Fruit fly (Drosophila melanogaster) whole organism, embryonic: ENCODE data around the gene Pde9.

Source experiments
- Antp ChIP-seq: fragments of 200-800 bp; sonication (Bioruptor generic); optimal IDR thresholded peaks from 3 replicates; lab custom pipeline; 2016; ENCODE audit warnings: missing biosample characterization, missing genetic modification characterization
- Atf6 ChIP-seq: fragments of 200-800 bp; sonication (Bioruptor generic); IDR thresholded peaks from 2 replicates; pipeline ENCODE4 v1.3.6; 2022; ENCODE audit warnings: missing biosample characterization, missing genetic modification characterization
- BEAF-32 ChIP-seq: fragments of 200-800 bp; sonication (Bioruptor generic); optimal IDR thresholded peaks from 3 replicates; lab custom pipeline; 2017; ENCODE audit warnings: missing biosample characterization, missing genetic modification characterization, mild to moderate bottlenecking, moderate library complexity, missing genetic modification reagents
- Blimp-1 ChIP-seq: fragments of 200-800 bp; sonication (Bioruptor generic); optimal IDR thresholded peaks from 3 replicates; lab custom pipeline; 2018; ENCODE audit warnings: missing biosample characterization, missing genetic modification characterization, mild to moderate bottlenecking, moderate library complexity, missing genetic modification reagents
- CG10654 ChIP-seq: fragments of 200-800 bp; sonication (Bioruptor generic); optimal IDR thresholded peaks from 2 replicates; lab custom pipeline; 2016; ENCODE audit warnings: missing biosample characterization, missing genetic modification characterization
- CG10979 ChIP-seq: fragments of 200-800 bp; sonication (Bioruptor generic); optimal IDR thresholded peaks from 2 replicates; lab custom pipeline; 2018; ENCODE audit warnings: missing biosample characterization, mild to moderate bottlenecking, missing genetic modification characterization, moderate library complexity
- CG11695 ChIP-seq: fragments of 200-800 bp; sonication (Bioruptor generic); IDR thresholded peaks from 3 replicates; pipeline ENCODE4 v1.3.6; 2022; ENCODE audit warnings: missing biosample characterization, missing genetic modification characterization
- CG12236 ChIP-seq: fragments of 200-800 bp; sonication (Bioruptor generic); optimal IDR thresholded peaks from 2 replicates; lab custom pipeline; 2016; ENCODE audit warnings: missing biosample characterization, missing genetic modification characterization
- CG13624 ChIP-seq: fragments of 200-800 bp; sonication (Bioruptor generic); optimal IDR thresholded peaks from 2 replicates; lab custom pipeline; 2016; ENCODE audit warnings: missing biosample characterization, missing genetic modification characterization
- CG13894 ChIP-seq: fragments of 200-800 bp; sonication (Bioruptor generic); optimal IDR thresholded peaks from 3 replicates; lab custom pipeline; 2018; ENCODE audit warnings: missing biosample characterization, mild to moderate bottlenecking, missing genetic modification characterization, moderate library complexity
- CG15479 ChIP-seq: fragments of 200-800 bp; sonication (Bioruptor generic); optimal IDR thresholded peaks from 3 replicates; lab custom pipeline; 2019; ENCODE audit warnings: missing biosample characterization, mild to moderate bottlenecking, missing genetic modification characterization, moderate library complexity
- CG16779 ChIP-seq: fragments of 200-800 bp; sonication (Bioruptor generic); IDR thresholded peaks from 2 replicates; pipeline ENCODE4 v1.3.6; 2022; ENCODE audit warnings: missing biosample characterization, missing genetic modification characterization
- CG16815 ChIP-seq: fragments of 200-800 bp; sonication (Bioruptor generic); optimal IDR thresholded peaks from 3 replicates; lab custom pipeline; 2017; ENCODE audit warnings: missing biosample characterization, mild to moderate bottlenecking, missing genetic modification characterization
- CG17385 ChIP-seq: fragments of 200-800 bp; sonication (Bioruptor generic); optimal IDR thresholded peaks from 3 replicates; lab custom pipeline; 2018; ENCODE audit warnings: missing biosample characterization, mild to moderate bottlenecking, missing genetic modification characterization
- CG1832 ChIP-seq: fragments of 200-800 bp; sonication (Bioruptor generic); optimal IDR thresholded peaks from 2 replicates; lab custom pipeline; 2017; ENCODE audit warnings: missing biosample characterization, mild to moderate bottlenecking, missing genetic modification characterization, inconsistent platforms
- CG2120 ChIP-seq: fragments of 200-800 bp; sonication (Bioruptor generic); optimal IDR thresholded peaks from 3 replicates; lab custom pipeline; 2016; ENCODE audit warnings: missing biosample characterization, missing genetic modification characterization
- CG2202 ChIP-seq: fragments of 200-800 bp; sonication (Bioruptor generic); optimal IDR thresholded peaks from 2 replicates; lab custom pipeline; 2018; ENCODE audit warnings: missing biosample characterization, mild to moderate bottlenecking, missing genetic modification characterization
- CG2875 ChIP-seq: fragments of 200-800 bp; sonication (Bioruptor generic); optimal IDR thresholded peaks from 2 replicates; lab custom pipeline; 2017; ENCODE audit warnings: missing biosample characterization, mild to moderate bottlenecking, missing genetic modification characterization, missing genetic modification reagents
- CG31224 ChIP-seq: fragments of 200-800 bp; sonication (Bioruptor generic); IDR thresholded peaks from 2 replicates; pipeline ENCODE4 v1.3.6; 2022; ENCODE audit warnings: missing biosample characterization, missing genetic modification characterization
- CG32532 ChIP-seq: fragments of 200-800 bp; sonication (Bioruptor generic); IDR thresholded peaks from 2 replicates; pipeline ENCODE4 v1.3.6; 2022; ENCODE audit warnings: missing biosample characterization, missing genetic modification characterization
- CG3838 ChIP-seq: fragments of 200-800 bp; sonication (Bioruptor generic); optimal IDR thresholded peaks from 3 replicates; lab custom pipeline; 2016; ENCODE audit warnings: missing biosample characterization, missing genetic modification characterization
- CG3995 ChIP-seq: fragments of 200-800 bp; sonication (Bioruptor generic); optimal IDR thresholded peaks from 3 replicates; lab custom pipeline; 2016; ENCODE audit warnings: missing biosample characterization, missing genetic modification characterization
- CG4707 ChIP-seq: fragments of 200-800 bp; sonication (Bioruptor generic); optimal IDR thresholded peaks from 2 replicates; lab custom pipeline; 2018; ENCODE audit warnings: missing biosample characterization, mild to moderate bottlenecking, missing genetic modification characterization, moderate library complexity
- CG7372 ChIP-seq: fragments of 200-800 bp; sonication (Bioruptor generic); IDR thresholded peaks from 2 replicates; pipeline ENCODE4 v1.3.6; 2022; ENCODE audit warnings: missing biosample characterization, missing genetic modification characterization
- CrebB ChIP-seq: fragments of 200-800 bp; sonication (Bioruptor generic); optimal IDR thresholded peaks from 3 replicates; lab custom pipeline; 2018; ENCODE audit warnings: missing biosample characterization, mild to moderate bottlenecking, missing genetic modification characterization
- D19B ChIP-seq: fragments of 200-800 bp; sonication (Bioruptor generic); optimal IDR thresholded peaks from 2 replicates; lab custom pipeline; 2017; ENCODE audit warnings: missing biosample characterization, mild to moderate bottlenecking, missing genetic modification characterization
- Dp ChIP-seq: fragments of 200-800 bp; sonication (Bioruptor generic); optimal IDR thresholded peaks from 2 replicates; lab custom pipeline; 2018; ENCODE audit warnings: missing biosample characterization, mild to moderate bottlenecking, missing genetic modification characterization, moderate library complexity
- Eip74EF ChIP-seq, 2 experiments: fragments of 200-800 bp in 1 of 2; fragments of >200 bp in 1 of 2; sonication (Bioruptor generic) in 1 of 2; optimal IDR thresholded peaks; 2 replicates each; lab custom pipeline; 2017 to 2019; ENCODE audit warnings: missing biosample characterization in 2 of 2, missing genetic modification characterization in 2 of 2, mild to moderate bottlenecking in 1 of 2, moderate library complexity in 1 of 2
- MBD-R2 ChIP-seq: fragments of 200-800 bp; sonication (Bioruptor generic); IDR thresholded peaks from 2 replicates; pipeline ENCODE4 v1.3.6; 2022; ENCODE audit warnings: missing biosample characterization, missing genetic modification characterization
- Mad ChIP-seq: fragments of 200-800 bp; sonication (Bioruptor generic); optimal IDR thresholded peaks from 2 replicates; lab custom pipeline; 2016; ENCODE audit warnings: missing biosample characterization, missing genetic modification characterization
- Mes4 ChIP-seq: fragments of 200-800 bp; sonication (Bioruptor generic); optimal IDR thresholded peaks from 2 replicates; lab custom pipeline; 2016; ENCODE audit warnings: missing biosample characterization, missing genetic modification characterization
- Myb ChIP-seq: fragments of 200-800 bp; sonication (Bioruptor generic); optimal IDR thresholded peaks from 2 replicates; lab custom pipeline; 2016; ENCODE audit warnings: missing biosample characterization, missing genetic modification characterization
- Nf-YA ChIP-seq: fragments of 200-800 bp; sonication (Bioruptor generic); IDR thresholded peaks from 2 replicates; pipeline ENCODE4 v1.3.6; 2022; ENCODE audit warnings: missing biosample characterization, missing genetic modification characterization
- Sin3A ChIP-seq: fragments of >200 bp; optimal IDR thresholded peaks from 2 replicates; lab custom pipeline; 2018
- bowl ChIP-seq: fragments of 200-800 bp; sonication (Bioruptor generic); IDR thresholded peaks from 2 replicates; pipeline ENCODE4 v1.3.6; 2022; ENCODE audit warnings: missing biosample characterization, missing genetic modification characterization
- corto ChIP-seq: fragments of 200-800 bp; sonication (Bioruptor generic); optimal IDR thresholded peaks from 2 replicates; lab custom pipeline; 2016; ENCODE audit warnings: missing biosample characterization, mild to moderate bottlenecking, missing genetic modification characterization, moderate library complexity
- dan ChIP-seq: fragments of 200-800 bp; sonication (Bioruptor generic); IDR thresholded peaks from 2 replicates; pipeline ENCODE4 v1.3.6; 2022; ENCODE audit warnings: missing biosample characterization, missing genetic modification characterization
- gcm ChIP-seq: fragments of 200-800 bp; sonication (Bioruptor generic); optimal IDR thresholded peaks from 2 replicates; lab custom pipeline; 2019; ENCODE audit warnings: missing biosample characterization, mild to moderate bottlenecking, missing genetic modification characterization, moderate library complexity
- gsb-n ChIP-seq: fragments of 200-800 bp; sonication (Bioruptor generic); optimal IDR thresholded peaks from 3 replicates; lab custom pipeline; 2018; ENCODE audit warnings: missing biosample characterization, mild to moderate bottlenecking, missing genetic modification characterization
- gt ChIP-seq: fragments of 200-800 bp; sonication (Bioruptor generic); IDR thresholded peaks from 2 replicates; pipeline ENCODE4 v1.3.6; 2022; ENCODE audit warnings: missing biosample characterization, missing genetic modification characterization
- lilli ChIP-seq: fragments of 200-800 bp; sonication (Bioruptor generic); optimal IDR thresholded peaks from 3 replicates; lab custom pipeline; 2016; ENCODE audit warnings: missing biosample characterization, missing genetic modification characterization
- lov ChIP-seq, 2 experiments: fragments of 200-800 bp in 1 of 2; fragments of >200 bp in 1 of 2; sonication (Bioruptor generic) in 1 of 2; IDR thresholded peaks in 1 of 2; optimal IDR thresholded peaks in 1 of 2; 2 replicates in 1 of 2; 3 replicates in 1 of 2; pipeline versions ENCODE4 v1.3.6 to Lab custom; 2017 to 2022; ENCODE audit warnings: missing biosample characterization in 1 of 2, missing genetic modification characterization in 1 of 2
- mld ChIP-seq: fragments of 200-800 bp; sonication (Bioruptor generic); IDR thresholded peaks from 3 replicates; pipeline ENCODE4 v1.3.6; 2022; ENCODE audit warnings: missing biosample characterization, missing genetic modification characterization; ENCODE audit not compliant: partially characterized antibody
- otp ChIP-seq: fragments of 200-800 bp; sonication (Bioruptor generic); IDR thresholded peaks from 3 replicates; pipeline ENCODE4, ENCODE4 v1.3.6; 2022; ENCODE audit warnings: missing biosample characterization, missing genetic modification characterization
- p53 ChIP-seq: fragments of 200-800 bp; sonication (Bioruptor generic); optimal IDR thresholded peaks from 2 replicates; lab custom pipeline; 2016; ENCODE audit warnings: missing biosample characterization, missing genetic modification characterization
- pzg ChIP-seq: fragments of 200-800 bp; sonication (Bioruptor generic); optimal IDR thresholded peaks from 3 replicates; lab custom pipeline; 2018; ENCODE audit warnings: missing biosample characterization, mild to moderate bottlenecking, missing genetic modification characterization, moderate library complexity
- row ChIP-seq: fragments of 200-800 bp; sonication (Bioruptor generic); IDR thresholded peaks from 3 replicates; pipeline ENCODE4 v1.3.6; 2022; ENCODE audit warnings: missing biosample characterization, missing genetic modification characterization
- sens ChIP-seq: fragments of 200-800 bp; sonication (Bioruptor generic); peaks from one replicate; lab custom pipeline; 2016; ENCODE audit warnings: missing biosample characterization, missing genetic modification characterization
- trem ChIP-seq: fragments of 200-800 bp; optimal IDR thresholded peaks from 3 replicates; lab custom pipeline; 2019; ENCODE audit warnings: missing biosample characterization, mild to moderate bottlenecking, missing genetic modification characterization, moderate library complexity
- yki ChIP-seq: fragments of >200 bp; optimal IDR thresholded peaks from 3 replicates; lab custom pipeline; 2018

Gene Pde9

dm6 chrX:12905014-12905900, 8.1 kb upstream of the Pde9 start (continued):
- TF ChIP-seq p53 = no peak
- TF ChIP-seq CG10654 = no peak
- no peak for TF ChIP-seq CG2202 (tag; lab: Kevin White, UChicago)
- TF ChIP-seq CG2120 (GFP tag; lab: Kevin White, UChicago) = no peak
- no peak for TF ChIP-seq dan
- no peak for TF ChIP-seq CG32532
- no peak for TF ChIP-seq Mad (GFP tag; lab: Kevin White, UChicago)
- TF ChIP-seq Antp = no peak
- no peak for TF ChIP-seq CG3838 (GFP tag; lab: Kevin White, UChicago)
- no peak for TF ChIP-seq Atf6
- no peak for TF ChIP-seq CG11695 (GFP tag; lab: Robert Waterston, UW)
- TF ChIP-seq Blimp-1 = no peak
- TF ChIP-seq CG13894 (tag; lab: Kevin White, UChicago) = no peak
- TF ChIP-seq CG1832 (GFP tag; lab: Kevin White, UChicago) = peak; percentile 51
- TF ChIP-seq row (GFP tag; lab: Robert Waterston, UW) = no peak
- TF ChIP-seq gt (GFP tag; lab: Robert Waterston, UW) = no peak
- no peak for TF ChIP-seq CG13624 (GFP tag; lab: Kevin White, UChicago)
- TF ChIP-seq CG17385 (GFP tag; lab: Kevin White, UChicago) = peak; percentile 82
- no peak for TF ChIP-seq trem (tag; lab: Kevin White, UChicago)
- peak; percentile 68 for TF ChIP-seq sens

dm6 chrX:12903099-12903616, 6.0 kb upstream of the Pde9 start, which contains the start of gene Flad1:
Gene Flad1, minus strand, starts transcription at chrX:12903516.
- TF ChIP-seq CG10979 (tag; lab: Kevin White, UChicago) (no peak), bowl (GFP tag; lab: Robert Waterston, UW) (no peak), lilli (GFP tag; lab: Kevin White, UChicago) (no peak), CG2875 (GFP tag; lab: Kevin White, UChicago) (no peak), CG3995 (GFP tag; lab: Kevin White, UChicago) (no peak), CrebB (tag; lab: Kevin White, UChicago) (no peak), Eip74EF (GFP tag; optimal IDR thresholded peaks at IDR 0.05; lab: Kevin White, UChicago) (peak in 1 of 2 experiments; percentile 13), pzg (GFP tag; lab: Kevin White, UChicago) (peak; percentile 41), CG12236 (no peak), Mes4 (no peak), Myb (GFP tag; lab: Kevin White, UChicago) (peak; percentile 44), CG16779 (GFP tag; lab: Robert Waterston, UW) (no peak), CG7372 (GFP tag; lab: Robert Waterston, UW) (no peak), CG4707 (GFP tag; lab: Kevin White, UChicago) (no peak), Dp (GFP tag; lab: Kevin White, UChicago) (peak; percentile 80), Sin3A (lab: Kevin White, UChicago) (peak; percentile 14), MBD-R2 (GFP tag; lab: Robert Waterston, UW) (peak; percentile 49), CG15479 (GFP tag; lab: Kevin White, UChicago) (no peak), gsb-n (tag; lab: Kevin White, UChicago) (no peak), BEAF-32 (GFP tag; lab: Kevin White, UChicago) (peak; percentile 71), otp (GFP tag; lab: Robert Waterston, UW) (no peak), lov (optimal IDR thresholded peaks at IDR 0.05; lab: Kevin White, UChicago) (no peak), lov (GFP tag; IDR thresholded peaks at IDR 0.05; lab: Robert Waterston, UW) (no peak), CG31224 (GFP tag; lab: Robert Waterston, UW) (no peak), mld (peak; percentile 37; the same call in 1 of the 3 replicates), D19B (no peak), yki (lab: Kevin White, UChicago) (no peak), CG16815 (GFP tag; lab: Kevin White, UChicago) (no peak), Nf-YA (no peak), gcm (GFP tag; lab: Kevin White, UChicago) (no peak), corto (GFP tag; lab: Kevin White, UChicago) (no peak)
